Fruit fly (Drosophila melanogaster) whole organism, embryonic: ENCODE measurements around the gene CG13894.

ENCODE experiments used
- Abd-B ChIP-seq: fragments of 200-800 bp; sonication (Bioruptor generic); optimal IDR thresholded peaks from 2 replicates; lab custom pipeline; 2018; ENCODE audit warnings: missing biosample characterization, mild to moderate bottlenecking, missing genetic modification characterization, moderate library complexity
- Atf6 ChIP-seq: fragments of 200-800 bp; sonication (Bioruptor generic); IDR thresholded peaks from 2 replicates; pipeline ENCODE4 v1.3.6; 2022; ENCODE audit warnings: missing biosample characterization, missing genetic modification characterization
- Bgb ChIP-seq: fragments of 200-800 bp; sonication (Bioruptor generic); IDR thresholded peaks from 2 replicates; pipeline ENCODE4 v1.3.6; 2022; ENCODE audit warnings: missing biosample characterization, missing genetic modification characterization; ENCODE audit not compliant: partially characterized antibody
- CG12219 ChIP-seq: fragments of 200-800 bp; sonication (Bioruptor generic); optimal IDR thresholded peaks from 3 replicates; lab custom pipeline; 2018; ENCODE audit warnings: missing biosample characterization, mild to moderate bottlenecking, missing genetic modification characterization
- CG14860 ChIP-seq: fragments of 200-800 bp; sonication (Bioruptor generic); IDR thresholded peaks from 3 replicates; pipeline ENCODE4 v1.3.6; 2022; ENCODE audit warnings: missing biosample characterization, missing genetic modification characterization; ENCODE audit not compliant: partially characterized antibody
- CG1832 ChIP-seq: fragments of 200-800 bp; sonication (Bioruptor generic); optimal IDR thresholded peaks from 2 replicates; lab custom pipeline; 2017; ENCODE audit warnings: missing biosample characterization, mild to moderate bottlenecking, missing genetic modification characterization, inconsistent platforms
- CG2116 ChIP-seq: fragments of 200-800 bp; sonication (Bioruptor generic); optimal IDR thresholded peaks from 3 replicates; lab custom pipeline; 2018; ENCODE audit warnings: missing biosample characterization, mild to moderate bottlenecking, missing genetic modification characterization
- CG2120 ChIP-seq: fragments of 200-800 bp; sonication (Bioruptor generic); optimal IDR thresholded peaks from 3 replicates; lab custom pipeline; 2016; ENCODE audit warnings: missing biosample characterization, missing genetic modification characterization
- CG2875 ChIP-seq: fragments of 200-800 bp; sonication (Bioruptor generic); optimal IDR thresholded peaks from 2 replicates; lab custom pipeline; 2017; ENCODE audit warnings: missing biosample characterization, mild to moderate bottlenecking, missing genetic modification characterization, missing genetic modification reagents
- CG30403 ChIP-seq: fragments of 200-800 bp; sonication (Bioruptor generic); optimal IDR thresholded peaks from 3 replicates; lab custom pipeline; 2016; ENCODE audit warnings: missing biosample characterization, missing genetic modification characterization
- CG31388 ChIP-seq: fragments of 200-800 bp; sonication (Bioruptor generic); optimal IDR thresholded peaks from 2 replicates; lab custom pipeline; 2016; ENCODE audit warnings: missing biosample characterization, missing genetic modification characterization
- CG31441 ChIP-seq: fragments of 200-800 bp; sonication (Bioruptor generic); IDR thresholded peaks from 2 replicates; pipeline ENCODE4 v1.3.6; 2022; ENCODE audit warnings: missing biosample characterization, missing genetic modification characterization
- CG3281 ChIP-seq: fragments of 200-800 bp; sonication (Bioruptor generic); optimal IDR thresholded peaks from 3 replicates; lab custom pipeline; 2017; ENCODE audit warnings: missing biosample characterization, mild to moderate bottlenecking, missing genetic modification characterization
- CG7372 ChIP-seq: fragments of 200-800 bp; sonication (Bioruptor generic); IDR thresholded peaks from 2 replicates; pipeline ENCODE4 v1.3.6; 2022; ENCODE audit warnings: missing biosample characterization, missing genetic modification characterization
- CG7963 ChIP-seq: fragments of 200-800 bp; sonication (Bioruptor generic); IDR thresholded peaks from 3 replicates; pipeline ENCODE4 v1.3.6; 2022; ENCODE audit warnings: missing biosample characterization, missing genetic modification characterization; ENCODE audit not compliant: partially characterized antibody
- CG8281 ChIP-seq: fragments of 200-800 bp; sonication (Bioruptor generic); optimal IDR thresholded peaks from 2 replicates; lab custom pipeline; 2018; ENCODE audit warnings: missing biosample characterization, mild to moderate bottlenecking, missing genetic modification characterization, moderate library complexity
- CG9215 ChIP-seq: fragments of 200-800 bp; sonication (Bioruptor generic); IDR thresholded peaks from 2 replicates; pipeline ENCODE4 v1.3.6; 2022; ENCODE audit warnings: missing biosample characterization, missing genetic modification characterization
- CG9727 ChIP-seq: fragments of 200-800 bp; sonication (Bioruptor generic); optimal IDR thresholded peaks from 3 replicates; lab custom pipeline; 2017; ENCODE audit warnings: missing biosample characterization, mild to moderate bottlenecking, missing genetic modification characterization
- CG9817 ChIP-seq: fragments of 200-800 bp; sonication (Bioruptor generic); optimal IDR thresholded peaks from 2 replicates; lab custom pipeline; 2018; ENCODE audit warnings: missing biosample characterization, mild to moderate bottlenecking, missing genetic modification characterization, moderate library complexity
- CHES-1-like ChIP-seq: fragments of 200-800 bp; sonication (Bioruptor generic); optimal IDR thresholded peaks from 2 replicates; lab custom pipeline; 2016; ENCODE audit warnings: missing biosample characterization, missing genetic modification characterization
- Dip2 ChIP-seq: fragments of 200-800 bp; sonication (Bioruptor generic); IDR thresholded peaks from 2 replicates; pipeline ENCODE4 v1.3.6; 2022; ENCODE audit warnings: missing biosample characterization, missing genetic modification characterization
- ERR ChIP-seq: fragments of 200-800 bp; sonication (Bioruptor generic); optimal IDR thresholded peaks from 2 replicates; lab custom pipeline; 2016; ENCODE audit warnings: missing biosample characterization, missing genetic modification characterization
- Hmr ChIP-seq: fragments of 200-800 bp; sonication (Bioruptor generic); optimal IDR thresholded peaks from 3 replicates; lab custom pipeline; 2017; ENCODE audit warnings: mild to moderate bottlenecking, missing biosample characterization, missing genetic modification reagents, missing genetic modification characterization
- Hmx ChIP-seq: fragments of 200-800 bp; sonication (Bioruptor generic); optimal IDR thresholded peaks from 2 replicates; lab custom pipeline; 2016; ENCODE audit warnings: missing biosample characterization, missing genetic modification characterization
- MESR4 ChIP-seq: fragments of 200-800 bp; sonication (Bioruptor generic); optimal IDR thresholded peaks from 2 replicates; lab custom pipeline; 2018; ENCODE audit warnings: missing biosample characterization, mild to moderate bottlenecking, missing genetic modification characterization, moderate library complexity
- NC2β ChIP-seq: fragments of 200-800 bp; sonication (Bioruptor generic); optimal IDR thresholded peaks from 2 replicates; lab custom pipeline; 2016; ENCODE audit warnings: missing biosample characterization, missing genetic modification characterization
- Ravus ChIP-seq: fragments of 200-800 bp; sonication (Bioruptor generic); IDR thresholded peaks from 2 replicates; pipeline ENCODE4 v1.3.6; 2022; ENCODE audit warnings: missing biosample characterization, missing genetic modification characterization
- Trl ChIP-seq, 3 experiments: fragments of >200 bp in 2 of 3; fragments of 200-800 bp in 1 of 3; sonication (Bioruptor generic) in 1 of 3; optimal IDR thresholded peaks; 2 replicates in 1 of 3; 3 replicates in 2 of 3; lab custom pipeline; 2016 to 2017; ENCODE audit warnings: missing biosample characterization in 1 of 3, missing genetic modification characterization in 1 of 3
- aop ChIP-seq: fragments of 200-800 bp; sonication (Bioruptor generic); IDR thresholded peaks from 2 replicates; pipeline ENCODE4 v1.3.6; 2022; ENCODE audit warnings: missing biosample characterization, missing genetic modification characterization
- ase ChIP-seq: fragments of 200-800 bp; sonication (Bioruptor generic); IDR thresholded peaks from 3 replicates; pipeline ENCODE4 v1.3.6; 2022; ENCODE audit warnings: missing biosample characterization, missing genetic modification characterization
- ash1 ChIP-seq: fragments of 200-800 bp; sonication (Bioruptor generic); optimal IDR thresholded peaks from 2 replicates; lab custom pipeline; 2018; ENCODE audit warnings: missing biosample characterization, mild to moderate bottlenecking, missing genetic modification characterization
- cg ChIP-seq: fragments of 200-800 bp; sonication (Bioruptor generic); optimal IDR thresholded peaks from 3 replicates; lab custom pipeline; 2019; ENCODE audit warnings: missing biosample characterization, mild to moderate bottlenecking, missing genetic modification characterization, moderate library complexity
- corto ChIP-seq: fragments of 200-800 bp; sonication (Bioruptor generic); optimal IDR thresholded peaks from 2 replicates; lab custom pipeline; 2016; ENCODE audit warnings: missing biosample characterization, mild to moderate bottlenecking, missing genetic modification characterization, moderate library complexity
- eyg ChIP-seq: fragments of 200-800 bp; sonication (Bioruptor generic); optimal IDR thresholded peaks from 3 replicates; lab custom pipeline; 2016; ENCODE audit warnings: missing biosample characterization, missing genetic modification characterization
- jing ChIP-seq: fragments of 200-800 bp; sonication (Bioruptor generic); optimal IDR thresholded peaks from 2 replicates; lab custom pipeline; 2018; ENCODE audit warnings: missing biosample characterization, mild to moderate bottlenecking, missing genetic modification characterization
- kni ChIP-seq: fragments of 200-800 bp; sonication (Bioruptor generic); optimal IDR thresholded peaks from 3 replicates; lab custom pipeline; 2017; ENCODE audit warnings: mild to moderate bottlenecking, missing biosample characterization, missing genetic modification reagents, missing genetic modification characterization
- lbe ChIP-seq: fragments of 200-800 bp; sonication (Bioruptor generic); optimal IDR thresholded peaks from 2 replicates; lab custom pipeline; 2016; ENCODE audit warnings: missing biosample characterization, mild to moderate bottlenecking, missing genetic modification characterization
- luna ChIP-seq: fragments of 200-800 bp; sonication (Bioruptor generic); optimal IDR thresholded peaks from 2 replicates; lab custom pipeline; 2016; ENCODE audit warnings: missing biosample characterization, missing genetic modification characterization
- pros ChIP-seq: fragments of 200-800 bp; sonication (Bioruptor generic); optimal IDR thresholded peaks from 3 replicates; lab custom pipeline; 2019; ENCODE audit warnings: missing biosample characterization, mild to moderate bottlenecking, missing genetic modification characterization, moderate library complexity
- sisA ChIP-seq: fragments of 200-800 bp; sonication (Bioruptor generic); IDR thresholded peaks from 2 replicates; pipeline ENCODE4 v1.3.6; 2022; ENCODE audit warnings: missing biosample characterization, missing genetic modification characterization
- slbo ChIP-seq: fragments of 200-800 bp; sonication (Bioruptor generic); IDR thresholded peaks from 2 replicates; pipeline ENCODE4 v1.3.6; 2022; ENCODE audit warnings: missing biosample characterization, missing genetic modification characterization
- slou ChIP-seq: fragments of 200-800 bp; sonication (Bioruptor generic); optimal IDR thresholded peaks from 3 replicates; lab custom pipeline; 2016; ENCODE audit warnings: missing biosample characterization, missing genetic modification characterization
- so ChIP-seq: fragments of 200-800 bp; sonication (Bioruptor generic); IDR thresholded peaks from 3 replicates; pipeline ENCODE4 v1.3.6; 2022; ENCODE audit warnings: missing biosample characterization, missing genetic modification characterization
- stc ChIP-seq: fragments of 200-800 bp; sonication (Bioruptor generic); IDR thresholded peaks from 2 replicates; pipeline ENCODE4 v1.3.6; 2022; ENCODE audit warnings: missing biosample characterization, missing genetic modification characterization
- tin ChIP-seq: fragments of 200-800 bp; sonication (Bioruptor generic); optimal IDR thresholded peaks from 3 replicates; lab custom pipeline; 2016; ENCODE audit warnings: missing biosample characterization, missing genetic modification characterization
- tna ChIP-seq: fragments of 200-800 bp; sonication (Bioruptor generic); IDR thresholded peaks from 2 replicates; pipeline ENCODE4 v1.3.6; 2022; ENCODE audit warnings: missing biosample characterization, missing genetic modification characterization; ENCODE audit not compliant: partially characterized antibody
- tup ChIP-seq: fragments of 200-800 bp; sonication (Bioruptor generic); optimal IDR thresholded peaks from 2 replicates; lab custom pipeline; 2016; ENCODE audit warnings: missing biosample characterization, mild to moderate bottlenecking, missing genetic modification characterization, moderate library complexity
- tx ChIP-seq: fragments of 200-800 bp; sonication (Bioruptor generic); optimal IDR thresholded peaks from 2 replicates; lab custom pipeline; 2016; ENCODE audit warnings: missing biosample characterization, missing genetic modification characterization

Gene CG13894

dm6 chr3L:648155-649024 lies 50.6 kb downstream of the CG13894 start, which contains the start of gene Gale (continued):
- TF ChIP-seq Ravus (GFP tag; lab: Robert Waterston, UW): no peak
- peak; percentile 61; the same call in 1 of the 2 replicates for TF ChIP-seq tna
- TF ChIP-seq ERR (GFP tag; lab: Kevin White, UChicago): no peak
- peak; percentile 63 to 80 for TF ChIP-seq Trl (optimal IDR thresholded peaks at IDR 0.05; lab: Kevin White, UChicago)
- no peak for TF ChIP-seq Trl (GFP tag; optimal IDR thresholded peaks at IDR 0.05; lab: Kevin White, UChicago)
- TF ChIP-seq CG31441 (GFP tag; lab: Robert Waterston, UW): 0 out of 2 replicates have a peak, but pooled peaks have one; percentile 11
- no peak for TF ChIP-seq luna
- peak; percentile 43 for TF ChIP-seq CG2116 (GFP tag; lab: Kevin White, UChicago)
- peak; percentile 46; the same call in 1 of the 3 replicates for TF ChIP-seq so (GFP tag; lab: Robert Waterston, UW)
- no peak for TF ChIP-seq CG31388
- TF ChIP-seq slou (GFP tag; lab: Kevin White, UChicago): no peak
- no peak for TF ChIP-seq jing (GFP tag; lab: Kevin White, UChicago)
- TF ChIP-seq Abd-B: no peak
- no peak for TF ChIP-seq CG30403
- TF ChIP-seq CG2875 (GFP tag; lab: Kevin White, UChicago): no peak
- no peak for TF ChIP-seq CG3281
- TF ChIP-seq CG1832: no peak
- no peak for TF ChIP-seq Dip2 (GFP tag; lab: Robert Waterston, UW)
- no peak for TF ChIP-seq CG7372 (GFP tag; lab: Robert Waterston, UW)
- no peak for TF ChIP-seq CG9215
- TF ChIP-seq CG2120: no peak
- TF ChIP-seq CG14860 (GFP tag; lab: Robert Waterston, UW): no peak
- TF ChIP-seq CG9817 (tag; lab: Kevin White, UChicago): no peak
- TF ChIP-seq pros (GFP tag; lab: Kevin White, UChicago): no peak
- no peak; the same call in 1 of the 2 replicates for TF ChIP-seq sisA (GFP tag; lab: Robert Waterston, UW)
- peak; percentile 20; the same call in 1 of the 2 replicates for TF ChIP-seq slbo (GFP tag; lab: Robert Waterston, UW)
- no peak for TF ChIP-seq Atf6 (GFP tag; lab: Robert Waterston, UW)
- TF ChIP-seq Hmr (GFP tag; lab: Kevin White, UChicago): peak; percentile 25
- TF ChIP-seq stc (GFP tag; lab: Robert Waterston, UW): no peak
- no peak for TF ChIP-seq tx
- TF ChIP-seq cg (GFP tag; lab: Kevin White, UChicago): no peak
- no peak for TF ChIP-seq aop (GFP tag; lab: Robert Waterston, UW)
- TF ChIP-seq Bgb: peak; percentile 75
- TF ChIP-seq tup: no peak
- peak; percentile 65 for TF ChIP-seq CG9727 (GFP tag; lab: Kevin White, UChicago)
- TF ChIP-seq CG7963 (GFP tag; lab: Robert Waterston, UW): 0 out of 3 replicates have a peak, but pooled peaks have one; percentile 12
- no peak for TF ChIP-seq tin (GFP tag; lab: Kevin White, UChicago)
- no peak for TF ChIP-seq ase
- no peak for TF ChIP-seq kni (GFP tag; lab: Kevin White, UChicago)
- TF ChIP-seq lbe (GFP tag; lab: Kevin White, UChicago): no peak
- TF ChIP-seq CG8281 (tag; lab: Kevin White, UChicago): no peak
- no peak for TF ChIP-seq Hmx (GFP tag; lab: Kevin White, UChicago)
- no peak for TF ChIP-seq NC2β (GFP tag; lab: Kevin White, UChicago)
- no peak for TF ChIP-seq corto (GFP tag; lab: Kevin White, UChicago)
- TF ChIP-seq ash1 (GFP tag; lab: Kevin White, UChicago): no peak
- no peak for TF ChIP-seq CHES-1-like (GFP tag; lab: Kevin White, UChicago)
- no peak for TF ChIP-seq eyg (GFP tag; lab: Kevin White, UChicago)
- peak; percentile 33 for TF ChIP-seq MESR4 (GFP tag; lab: Kevin White, UChicago)
- TF ChIP-seq CG12219: no peak
